Fruit fly (Drosophila melanogaster) whole organism, embryonic: Measurements from ENCODE around the gene RunxB.

Experiments
- Abd-B ChIP-seq: fragments of 200-800 bp; sonication (Bioruptor generic); optimal IDR thresholded peaks from 2 replicates; lab custom pipeline; 2018; ENCODE audit warnings: missing biosample characterization, mild to moderate bottlenecking, missing genetic modification characterization, moderate library complexity
- CG10209 ChIP-seq: fragments of 200-800 bp; sonication (Bioruptor generic); optimal IDR thresholded peaks from 3 replicates; lab custom pipeline; 2017; ENCODE audit warnings: missing biosample characterization, mild to moderate bottlenecking, missing genetic modification characterization, missing genetic modification reagents
- CG10543 ChIP-seq: fragments of 200-800 bp; sonication (Bioruptor generic); optimal IDR thresholded peaks from 3 replicates; lab custom pipeline; 2017; ENCODE audit warnings: missing biosample characterization, mild to moderate bottlenecking, missing genetic modification characterization, moderate library complexity
- CG11504 ChIP-seq: fragments of 200-800 bp; sonication (Bioruptor generic); optimal IDR thresholded peaks from 3 replicates; lab custom pipeline; 2019; ENCODE audit warnings: missing biosample characterization, mild to moderate bottlenecking, missing genetic modification characterization, moderate library complexity
- CG12299 ChIP-seq: fragments of 200-800 bp; sonication (Bioruptor generic); optimal IDR thresholded peaks from 2 replicates; lab custom pipeline; 2018; ENCODE audit warnings: missing biosample characterization, mild to moderate bottlenecking, missing genetic modification characterization
- CG13296 ChIP-seq: fragments of 200-800 bp; sonication (Bioruptor generic); optimal IDR thresholded peaks from 3 replicates; lab custom pipeline; 2018; ENCODE audit warnings: missing biosample characterization, mild to moderate bottlenecking, missing genetic modification characterization
- CG14441 ChIP-seq: fragments of 200-800 bp; sonication (Bioruptor generic); IDR thresholded peaks from 2 replicates; pipeline ENCODE4 v1.3.6; 2022; ENCODE audit warnings: missing biosample characterization, missing genetic modification characterization
- CG16813 ChIP-seq: fragments of 200-800 bp; sonication (Bioruptor generic); IDR thresholded peaks from 3 replicates; pipeline ENCODE4 v1.3.6; 2022; ENCODE audit warnings: missing biosample characterization, missing genetic modification characterization; ENCODE audit not compliant: partially characterized antibody
- CG17359 ChIP-seq: fragments of 200-800 bp; sonication (Bioruptor generic); optimal IDR thresholded peaks from 3 replicates; lab custom pipeline; 2018; ENCODE audit warnings: missing biosample characterization, mild to moderate bottlenecking, missing genetic modification characterization, moderate library complexity
- CG18764 ChIP-seq: fragments of 200-800 bp; sonication (Bioruptor generic); optimal IDR thresholded peaks from 3 replicates; lab custom pipeline; 2016; ENCODE audit warnings: missing biosample characterization, missing genetic modification characterization
- CG2199 ChIP-seq: fragments of 200-800 bp; sonication (Bioruptor generic); IDR thresholded peaks from 3 replicates; pipeline ENCODE4 v1.3.6; 2022; ENCODE audit warnings: missing biosample characterization, missing genetic modification characterization
- CG30403 ChIP-seq: fragments of 200-800 bp; sonication (Bioruptor generic); optimal IDR thresholded peaks from 3 replicates; lab custom pipeline; 2016; ENCODE audit warnings: missing biosample characterization, missing genetic modification characterization
- CG30431 ChIP-seq: fragments of 200-800 bp; sonication (Bioruptor generic); optimal IDR thresholded peaks from 2 replicates; lab custom pipeline; 2017; ENCODE audit warnings: missing biosample characterization, missing genetic modification characterization
- CG3407 ChIP-seq: fragments of 200-800 bp; sonication (Bioruptor generic); optimal IDR thresholded peaks from 2 replicates; lab custom pipeline; 2018; ENCODE audit warnings: missing biosample characterization, mild to moderate bottlenecking, missing genetic modification characterization
- CG3838 ChIP-seq: fragments of 200-800 bp; sonication (Bioruptor generic); optimal IDR thresholded peaks from 3 replicates; lab custom pipeline; 2016; ENCODE audit warnings: missing biosample characterization, missing genetic modification characterization
- CG4328 ChIP-seq: fragments of 200-800 bp; sonication (Bioruptor generic); optimal IDR thresholded peaks from 3 replicates; lab custom pipeline; 2017; ENCODE audit warnings: missing biosample characterization, missing genetic modification reagents, missing genetic modification characterization
- CG4854 ChIP-seq: fragments of 200-800 bp; sonication (Bioruptor generic); optimal IDR thresholded peaks from 2 replicates; lab custom pipeline; 2016; ENCODE audit warnings: missing biosample characterization, missing genetic modification characterization, inconsistent platforms
- CG7357 ChIP-seq: fragments of 200-800 bp; sonication (Bioruptor generic); IDR thresholded peaks from 3 replicates; pipeline ENCODE4 v1.3.6; 2022; ENCODE audit warnings: missing biosample characterization, missing genetic modification characterization
- CG8281 ChIP-seq: fragments of 200-800 bp; sonication (Bioruptor generic); optimal IDR thresholded peaks from 2 replicates; lab custom pipeline; 2018; ENCODE audit warnings: missing biosample characterization, mild to moderate bottlenecking, missing genetic modification characterization, moderate library complexity
- CG9876 ChIP-seq: fragments of 200-800 bp; sonication (Bioruptor generic); optimal IDR thresholded peaks from 2 replicates; lab custom pipeline; 2016; ENCODE audit warnings: missing biosample characterization, missing genetic modification characterization
- CHES-1-like ChIP-seq: fragments of 200-800 bp; sonication (Bioruptor generic); optimal IDR thresholded peaks from 2 replicates; lab custom pipeline; 2016; ENCODE audit warnings: missing biosample characterization, missing genetic modification characterization
- CTCF ChIP-seq: fragments of 200-800 bp; sonication (Bioruptor generic); optimal IDR thresholded peaks from 2 replicates; lab custom pipeline; 2017; ENCODE audit warnings: missing biosample characterization, mild to moderate bottlenecking, missing genetic modification characterization, moderate library complexity
- Chrac-16 ChIP-seq: fragments of 200-800 bp; sonication (Bioruptor generic); optimal IDR thresholded peaks from 3 replicates; lab custom pipeline; 2016; ENCODE audit warnings: missing biosample characterization, missing genetic modification characterization
- CoRest ChIP-seq: fragments of 200-800 bp; sonication (Bioruptor generic); optimal IDR thresholded peaks from 3 replicates; lab custom pipeline; 2018; ENCODE audit warnings: missing biosample characterization, mild to moderate bottlenecking, missing genetic modification characterization, moderate library complexity
- Dll ChIP-seq: fragments of 200-800 bp; sonication (Bioruptor generic); IDR thresholded peaks from 4 replicates; pipeline ENCODE4 v1.3.6; 2022; ENCODE audit warnings: missing biosample characterization, missing genetic modification characterization; ENCODE audit not compliant: partially characterized antibody
- Drgx ChIP-seq: fragments of 200-800 bp; sonication (Bioruptor generic); IDR thresholded peaks from 2 replicates; pipeline ENCODE4 v1.3.6; 2022; ENCODE audit warnings: missing biosample characterization, missing genetic modification characterization
- Elba2 ChIP-seq: fragments of 200-800 bp; sonication (Bioruptor generic); optimal IDR thresholded peaks from 3 replicates; lab custom pipeline; 2016; ENCODE audit warnings: missing biosample characterization, missing genetic modification characterization
- HHEX ChIP-seq: fragments of 200-800 bp; sonication (Bioruptor generic); optimal IDR thresholded peaks from 3 replicates; lab custom pipeline; 2017; ENCODE audit warnings: missing biosample characterization, mild to moderate bottlenecking, missing genetic modification characterization, missing genetic modification reagents
- HLH3B ChIP-seq: fragments of 200-800 bp; sonication (Bioruptor generic); IDR thresholded peaks from 2 replicates; pipeline ENCODE4 v1.3.6; 2022; ENCODE audit warnings: missing biosample characterization, missing genetic modification characterization
- HLH54F ChIP-seq: fragments of 200-800 bp; sonication (Bioruptor generic); optimal IDR thresholded peaks from 3 replicates; lab custom pipeline; 2016; ENCODE audit warnings: missing biosample characterization, missing genetic modification characterization
- Rfx ChIP-seq: fragments of 200-800 bp; sonication (Bioruptor generic); IDR thresholded peaks from 2 replicates; pipeline ENCODE4 v1.3.6; 2022; ENCODE audit warnings: missing biosample characterization, missing genetic modification characterization
- Six4 ChIP-seq: fragments of 200-800 bp; sonication (Bioruptor generic); optimal IDR thresholded peaks from 2 replicates; lab custom pipeline; 2016; ENCODE audit warnings: missing biosample characterization, missing genetic modification characterization
- ato ChIP-seq: fragments of 200-800 bp; sonication (Bioruptor generic); IDR thresholded peaks from 2 replicates; pipeline ENCODE4 v1.3.6; 2022; ENCODE audit warnings: missing biosample characterization, missing genetic modification characterization; ENCODE audit not compliant: partially characterized antibody
- az2 ChIP-seq: fragments of 200-800 bp; sonication (Bioruptor generic); optimal IDR thresholded peaks from 3 replicates; lab custom pipeline; 2016; ENCODE audit warnings: missing biosample characterization, missing genetic modification characterization
- dan ChIP-seq: fragments of 200-800 bp; sonication (Bioruptor generic); IDR thresholded peaks from 2 replicates; pipeline ENCODE4 v1.3.6; 2022; ENCODE audit warnings: missing biosample characterization, missing genetic modification characterization
- disco-r ChIP-seq: fragments of 200-800 bp; sonication (Bioruptor generic); optimal IDR thresholded peaks from 2 replicates; lab custom pipeline; 2016; ENCODE audit warnings: missing biosample characterization, missing genetic modification characterization
- dmrt11E ChIP-seq: fragments of 200-800 bp; sonication (Bioruptor generic); optimal IDR thresholded peaks from 3 replicates; lab custom pipeline; 2018; ENCODE audit warnings: missing biosample characterization, mild to moderate bottlenecking, missing genetic modification characterization, moderate library complexity
- dmrt99B ChIP-seq: fragments of 200-800 bp; sonication (Bioruptor generic); optimal IDR thresholded peaks from 2 replicates; lab custom pipeline; 2018; ENCODE audit warnings: missing biosample characterization, mild to moderate bottlenecking, missing genetic modification characterization, moderate library complexity
- ems ChIP-seq: fragments of 200-800 bp; sonication (Bioruptor generic); optimal IDR thresholded peaks from 3 replicates; lab custom pipeline; 2016; ENCODE audit warnings: missing biosample characterization, missing genetic modification characterization
- grau ChIP-seq: fragments of 200-800 bp; optimal IDR thresholded peaks from 3 replicates; lab custom pipeline; 2019; ENCODE audit warnings: missing biosample characterization, mild to moderate bottlenecking, missing genetic modification characterization, moderate library complexity
- hth ChIP-seq: fragments of >200 bp; optimal IDR thresholded peaks from 2 replicates; lab custom pipeline; 2017; ENCODE audit warnings: inconsistent platforms
- kah ChIP-seq: fragments of 200-800 bp; sonication (Bioruptor generic); optimal IDR thresholded peaks from 2 replicates; lab custom pipeline; 2018; ENCODE audit warnings: missing biosample characterization, mild to moderate bottlenecking, missing genetic modification characterization
- lmd ChIP-seq: fragments of 200-800 bp; sonication (Bioruptor generic); IDR thresholded peaks from 2 replicates; pipeline ENCODE4 v1.3.6; 2022; ENCODE audit warnings: missing biosample characterization, missing genetic modification characterization
- mirr ChIP-seq: fragments of 200-800 bp; sonication (Bioruptor generic); optimal IDR thresholded peaks from 3 replicates; lab custom pipeline; 2018; ENCODE audit warnings: missing biosample characterization, mild to moderate bottlenecking, missing genetic modification characterization
- p53 ChIP-seq: fragments of 200-800 bp; sonication (Bioruptor generic); optimal IDR thresholded peaks from 2 replicates; lab custom pipeline; 2016; ENCODE audit warnings: missing biosample characterization, missing genetic modification characterization
- phol ChIP-seq: fragments of 200-800 bp; sonication (Bioruptor generic); optimal IDR thresholded peaks from 3 replicates; lab custom pipeline; 2018; ENCODE audit warnings: missing biosample characterization, mild to moderate bottlenecking, missing genetic modification characterization, moderate library complexity
- row ChIP-seq: fragments of 200-800 bp; sonication (Bioruptor generic); IDR thresholded peaks from 3 replicates; pipeline ENCODE4 v1.3.6; 2022; ENCODE audit warnings: missing biosample characterization, missing genetic modification characterization
- salm ChIP-seq: fragments of 200-800 bp; sonication (Bioruptor generic); optimal IDR thresholded peaks from 2 replicates; lab custom pipeline; 2018; ENCODE audit warnings: missing biosample characterization, mild to moderate bottlenecking, missing genetic modification characterization
- sna ChIP-seq: fragments of 200-800 bp; sonication (Bioruptor generic); IDR thresholded peaks from 2 replicates; pipeline ENCODE4 v1.3.6; 2022; ENCODE audit warnings: missing biosample characterization, missing genetic modification characterization; ENCODE audit not compliant: partially characterized antibody
- sob ChIP-seq: fragments of 200-800 bp; sonication (Bioruptor generic); IDR thresholded peaks from 2 replicates; pipeline ENCODE4 v1.3.6; 2022; ENCODE audit warnings: missing biosample characterization, missing genetic modification characterization
- tio ChIP-seq: fragments of 200-800 bp; sonication (Bioruptor generic); optimal IDR thresholded peaks from 2 replicates; lab custom pipeline; 2017; ENCODE audit warnings: missing biosample characterization, missing genetic modification characterization, inconsistent platforms

Gene RunxB

dm6 chrX:20524754-20525236 is 13.5 kb upstream of the RunxB start, which contains the start of gene Tak1 (continued):
- TF ChIP-seq CTCF (GFP tag; lab: Kevin White, UChicago) (peak; percentile 99), CG18764 (peak; percentile 98), CG11504 (tag; lab: Kevin White, UChicago) (peak; percentile 58), CG4854 (GFP tag; lab: Kevin White, UChicago) (no peak), disco-r (GFP tag; lab: Kevin White, UChicago) (peak; percentile 1), row (0 out of 3 replicates have a peak, but pooled peaks have one; percentile 20), CG14441 (GFP tag; lab: Robert Waterston, UW) (peak; percentile 60; the same call in 1 of the 2 replicates), kah (no peak), hth (no peak), Abd-B (GFP tag; lab: Kevin White, UChicago) (no peak), ems (no peak), CG17359 (tag; lab: Kevin White, UChicago) (peak; percentile 35), CG30403 (GFP tag; lab: Kevin White, UChicago) (peak; percentile 62), salm (no peak), dmrt11E (peak; percentile 40), CG8281 (tag; lab: Kevin White, UChicago) (no peak), dmrt99B (tag; lab: Kevin White, UChicago) (peak; percentile 42), Chrac-16 (GFP tag; lab: Kevin White, UChicago) (peak; percentile 65), ato (GFP tag; lab: Robert Waterston, UW) (peak; percentile 64; the same call in 1 of the 2 replicates), Rfx (GFP tag; lab: Robert Waterston, UW) (peak; percentile 79), CHES-1-like (GFP tag; lab: Kevin White, UChicago) (no peak), CoRest (tag; lab: Kevin White, UChicago) (peak; percentile 45), az2 (peak; percentile 70), mirr (GFP tag; lab: Kevin White, UChicago) (peak; percentile 48), sob (GFP tag; lab: Robert Waterston, UW) (peak; percentile 47; the same call in 1 of the 2 replicates), CG3838 (GFP tag; lab: Kevin White, UChicago) (no peak), Dll (GFP tag; lab: Robert Waterston, UW) (peak; percentile 82), CG3407 (no peak), HLH3B (GFP tag; lab: Robert Waterston, UW) (0 out of 2 replicates have a peak, but pooled peaks have one; percentile 45), CG7357 (0 out of 3 replicates have a peak, but pooled peaks have one; percentile 49), Drgx (GFP tag; lab: Robert Waterston, UW) (no peak), CG12299 (no peak), grau (tag; lab: Kevin White, UChicago) (peak; percentile 64), Six4 (GFP tag; lab: Kevin White, UChicago) (no peak), tio (peak; percentile 47), CG30431 (GFP tag; lab: Kevin White, UChicago) (peak; percentile 49), dan (no peak), CG2199 (GFP tag; lab: Robert Waterston, UW) (peak; percentile 94), HHEX (GFP tag; lab: Kevin White, UChicago) (peak; percentile 12), CG9876 (GFP tag; lab: Kevin White, UChicago) (peak; percentile 54), CG10209 (GFP tag; lab: Kevin White, UChicago) (peak; percentile 20), CG4328 (peak; percentile 44), phol (tag; lab: Kevin White, UChicago) (peak; percentile 45), p53 (GFP tag; lab: Kevin White, UChicago) (peak; percentile 17), CG16813 (peak; percentile 77), CG13296 (GFP tag; lab: Kevin White, UChicago) (no peak), Elba2 (GFP tag; lab: Kevin White, UChicago) (no peak), lmd (peak; percentile 62), CG10543 (GFP tag; lab: Kevin White, UChicago) (peak; percentile 28), HLH54F (GFP tag; lab: Kevin White, UChicago) (peak; percentile 11), sna (GFP tag; lab: Robert Waterston, UW) (peak; percentile 84; the same call in 1 of the 2 replicates)
